Worm (Caenorhabditis elegans) whole organism, young adult: ENCODE data around the gene kin-2.

ENCODE experiments used
- D2030.7 ChIP-seq: fragments of 200-800 bp; sonication (Bioruptor generic); IDR thresholded peaks from 2 replicates; pipeline ENCODE4 v1.3.6; 2022; ENCODE audit warnings: missing genetic modification reagents, missing genetic modification characterization, missing compliant biosample characterization
- F23B12.7 ChIP-seq: sonication (generic microtip); optimal IDR thresholded peaks from 2 replicates; lab custom pipeline; 2017; ENCODE audit warnings: missing genetic modification characterization, mild to moderate bottlenecking, missing compliant biosample characterization, antibody characterized with exemption, moderate library complexity; ENCODE audit not compliant: insufficient read depth
- F37B4.10 ChIP-seq: fragments of 200-800 bp; sonication (Bioruptor generic); IDR thresholded peaks from 2 replicates; pipeline ENCODE4 v1.3.6; 2022; ENCODE audit warnings: missing genetic modification characterization, missing compliant biosample characterization
- F39B2.1 ChIP-seq: fragments of 200-800 bp; sonication (Bioruptor generic); IDR thresholded peaks from 2 replicates; pipeline ENCODE4 v1.3.6; 2022; ENCODE audit warnings: missing genetic modification reagents, missing genetic modification characterization, missing compliant biosample characterization
- F55B11.4 ChIP-seq: sonication (generic microtip); optimal IDR thresholded peaks from 2 replicates; lab custom pipeline; 2016; ENCODE audit warnings: missing compliant biosample characterization, missing genetic modification characterization, borderline replicate concordance; ENCODE audit not compliant: insufficient read depth
- F57A8.1 ChIP-seq: fragments of 200-800 bp; sonication (Bioruptor generic); optimal IDR thresholded peaks from 2 replicates; lab custom pipeline; 2018; ENCODE audit warnings: mild to moderate bottlenecking, missing genetic modification characterization, moderate library complexity, missing compliant biosample characterization
- F57C9.4 ChIP-seq: sonication (generic microtip); optimal IDR thresholded peaks from 2 replicates; lab custom pipeline; 2017; ENCODE audit warnings: mild to moderate bottlenecking, missing genetic modification characterization, missing compliant biosample characterization
- K11D2.4 ChIP-seq: fragments of 200-800 bp; sonication (Bioruptor generic); IDR thresholded peaks from 2 replicates; pipeline ENCODE4 v1.3.6; 2022; ENCODE audit warnings: missing genetic modification reagents, missing genetic modification characterization, missing compliant biosample characterization
- Y56A3A.18 ChIP-seq: fragments of 200-800 bp; sonication (Bioruptor generic); IDR thresholded peaks from 2 replicates; pipeline ENCODE4 v1.3.6; 2022; ENCODE audit warnings: missing genetic modification reagents, missing genetic modification characterization, missing compliant biosample characterization
- akir-1 ChIP-seq: fragments of 200-800 bp; sonication (Bioruptor generic); optimal IDR thresholded peaks from 2 replicates; lab custom pipeline; 2018; ENCODE audit warnings: mild to moderate bottlenecking, missing genetic modification characterization, moderate library complexity, missing compliant biosample characterization
- attf-5 ChIP-seq: fragments of 200-800 bp; sonication (Bioruptor generic); optimal IDR thresholded peaks from 2 replicates; lab custom pipeline; 2018; ENCODE audit warnings: mild to moderate bottlenecking, missing genetic modification characterization, missing compliant biosample characterization
- attf-6 ChIP-seq: fragments of 200-800 bp; sonication (Bioruptor generic); IDR thresholded peaks from 2 replicates; pipeline ENCODE4 v1.3.6; 2022; ENCODE audit warnings: missing genetic modification reagents, missing genetic modification characterization, missing compliant biosample characterization
- ccch-3 ChIP-seq: fragments of 200-800 bp; sonication (Bioruptor generic); optimal IDR thresholded peaks from 2 replicates; lab custom pipeline; 2018; ENCODE audit warnings: mild to moderate bottlenecking, missing genetic modification characterization, missing compliant biosample characterization
- cebp-2 ChIP-seq: fragments of 200-800 bp; sonication (Bioruptor generic); IDR thresholded peaks from 2 replicates; pipeline ENCODE4 v1.3.6; 2022; ENCODE audit warnings: missing genetic modification characterization, missing compliant biosample characterization
- ceh-100 ChIP-seq: fragments of 200-800 bp; sonication (Bioruptor generic); IDR thresholded peaks from 2 replicates; pipeline ENCODE4 v1.3.6; 2022; ENCODE audit warnings: missing genetic modification reagents, missing genetic modification characterization, missing compliant biosample characterization
- ceh-27 ChIP-seq: fragments of 200-800 bp; sonication (Bioruptor generic); optimal IDR thresholded peaks from 2 replicates; lab custom pipeline; 2018; ENCODE audit warnings: mild to moderate bottlenecking, missing genetic modification characterization, moderate library complexity, missing compliant biosample characterization
- ceh-40 ChIP-seq: fragments of 200-800 bp; sonication (Bioruptor generic); IDR thresholded peaks from 2 replicates; pipeline ENCODE4 v1.3.6; 2022; ENCODE audit warnings: missing genetic modification characterization, missing compliant biosample characterization
- ceh-91 ChIP-seq: fragments of 200-800 bp; sonication (Bioruptor generic); IDR thresholded peaks from 2 replicates; pipeline ENCODE4 v1.3.6; 2022; ENCODE audit warnings: missing genetic modification reagents, missing genetic modification characterization, missing compliant biosample characterization
- chd-7 ChIP-seq: sonication (generic microtip); optimal IDR thresholded peaks from 2 replicates; lab custom pipeline; 2016; ENCODE audit warnings: mild to moderate bottlenecking, missing genetic modification characterization, moderate library complexity, missing compliant biosample characterization
- dox-1 ChIP-seq: fragments of 200-800 bp; sonication (Bioruptor generic); IDR thresholded peaks from 2 replicates; pipeline ENCODE4 v1.3.6; 2022; ENCODE audit warnings: missing genetic modification reagents, missing genetic modification characterization, missing compliant biosample characterization
- dpl-1 ChIP-seq: fragments of 150-350 bp; optimal IDR thresholded peaks from 2 replicates; lab custom pipeline; 2014; ENCODE audit warnings: missing biosample characterization, missing genetic modification reagents, missing genetic modification characterization
- gei-17 ChIP-seq: fragments of 200-800 bp; sonication (Bioruptor generic); optimal IDR thresholded peaks from 2 replicates; lab custom pipeline; 2018; ENCODE audit warnings: mild to moderate bottlenecking, missing genetic modification characterization, missing compliant biosample characterization
- hmg-20 ChIP-seq: fragments of 200-800 bp; sonication (Bioruptor generic); IDR thresholded peaks from 2 replicates; pipeline ENCODE4 v1.3.6; 2022; ENCODE audit warnings: missing genetic modification reagents, missing genetic modification characterization, missing compliant biosample characterization
- lin-26 ChIP-seq: fragments of 200-800 bp; sonication (Bioruptor generic); IDR thresholded peaks from 2 replicates; pipeline ENCODE4 v1.3.6; 2022; ENCODE audit warnings: missing genetic modification reagents, missing genetic modification characterization, missing compliant biosample characterization
- lin-40 ChIP-seq: sonication (generic microtip); optimal IDR thresholded peaks from 2 replicates; lab custom pipeline; 2016; ENCODE audit warnings: missing genetic modification characterization, mild to moderate bottlenecking, missing compliant biosample characterization, missing genotype, missing genetic modification reagents
- lir-1 ChIP-seq: fragments of 200-800 bp; sonication (Bioruptor generic); conservative IDR thresholded peaks from 2 replicates; pipeline ENCODE4 v1.3.6; 2022; ENCODE audit warnings: missing genetic modification reagents, missing genetic modification characterization, missing compliant biosample characterization
- madf-3 ChIP-seq: fragments of 200-800 bp; sonication (Bioruptor generic); IDR thresholded peaks from 2 replicates; pipeline ENCODE4 v1.3.6; 2022; ENCODE audit warnings: missing genetic modification reagents, missing genetic modification characterization, missing compliant biosample characterization
- mxl-1 ChIP-seq: sonication (generic microtip); optimal IDR thresholded peaks from 2 replicates; lab custom pipeline; 2016; ENCODE audit warnings: missing genetic modification characterization, missing compliant biosample characterization
- nhr-179 ChIP-seq: sonication (generic microtip); optimal IDR thresholded peaks from 2 replicates; lab custom pipeline; 2016; ENCODE audit warnings: mild to moderate bottlenecking, missing genetic modification characterization, missing compliant biosample characterization
- pha-4 ChIP-seq: fragments of 150-350 bp; sonication (generic microtip); optimal IDR thresholded peaks from 2 replicates; lab custom pipeline; 2014; ENCODE audit warnings: missing biosample characterization, missing genetic modification reagents, missing genetic modification characterization
- sdz-38 ChIP-seq: sonication (generic microtip); optimal IDR thresholded peaks from 2 replicates; lab custom pipeline; 2016; ENCODE audit warnings: missing genotype, missing genetic modification characterization, missing compliant biosample characterization
- snpc-1.1 ChIP-seq: sonication (generic microtip); optimal IDR thresholded peaks from 2 replicates; lab custom pipeline; 2017; ENCODE audit warnings: missing genetic modification characterization, mild to moderate bottlenecking, missing compliant biosample characterization, antibody characterized with exemption, moderate library complexity, missing genotype, missing genetic modification reagents; ENCODE audit not compliant: insufficient read depth
- somi-1 ChIP-seq: fragments of 200-800 bp; sonication (Bioruptor generic); optimal IDR thresholded peaks from 2 replicates; lab custom pipeline; 2018; ENCODE audit warnings: mild to moderate bottlenecking, missing genetic modification characterization, missing compliant biosample characterization
- xnd-1 ChIP-seq: sonication (generic microtip); optimal IDR thresholded peaks from 2 replicates; lab custom pipeline; 2016; ENCODE audit warnings: missing genotype, missing genetic modification reagents, missing genetic modification characterization, missing compliant biosample characterization
- zim-3 ChIP-seq: sonication (generic microtip); optimal IDR thresholded peaks from 2 replicates; lab custom pipeline; 2017; ENCODE audit warnings: mild to moderate bottlenecking, missing genetic modification characterization, moderate library complexity, missing compliant biosample characterization
- ztf-18 ChIP-seq: sonication (generic microtip); optimal IDR thresholded peaks from 2 replicates; lab custom pipeline; 2016; ENCODE audit warnings: missing genotype, mild to moderate bottlenecking, missing genetic modification characterization, missing compliant biosample characterization
- ztf-25 ChIP-seq: fragments of 200-800 bp; sonication (Bioruptor generic); IDR thresholded peaks from 2 replicates; pipeline ENCODE4 v1.3.6; 2022; ENCODE audit warnings: missing genetic modification reagents, missing genetic modification characterization, missing compliant biosample characterization

Gene kin-2

ce11 chrX:5984581-5985039 lies 7.0 kb upstream of the kin-2 start, which contains the start of gene klp-13 (continued):
- TF ChIP-seq ceh-27 (GFP tag; lab: Kevin White, UChicago), result peak; percentile 88
- no peak for TF ChIP-seq akir-1 (GFP tag; lab: Kevin White, UChicago)
- no peak for TF ChIP-seq hmg-20 (GFP tag; lab: Robert Waterston, UW)
- TF ChIP-seq F57C9.4 (tag; lab: Kevin White, UChicago), result no peak
- TF ChIP-seq sdz-38 (tag; lab: Kevin White, UChicago), result no peak
- TF ChIP-seq pha-4, result no peak
- no peak for TF ChIP-seq lir-1 (GFP tag; lab: Robert Waterston, UW)
- TF ChIP-seq lin-40 (tag; lab: Kevin White, UChicago), result peak; percentile 78
- no peak for TF ChIP-seq zim-3
- TF ChIP-seq ztf-18 (tag; lab: Kevin White, UChicago), result peak; percentile 30
- TF ChIP-seq F57A8.1, result peak; percentile 55
- TF ChIP-seq F23B12.7 (tag; lab: Kevin White, UChicago), result peak; percentile 50
- TF ChIP-seq xnd-1 (tag; lab: Kevin White, UChicago), result no peak
- TF ChIP-seq F55B11.4, result no peak
- TF ChIP-seq mxl-1, result no peak
- TF ChIP-seq dox-1 (GFP tag; lab: Robert Waterston, UW), result peak; percentile 65; the same call in 1 of the 2 replicates
- no peak for TF ChIP-seq nhr-179
- TF ChIP-seq K11D2.4, result peak; percentile 67
- TF ChIP-seq gei-17, result peak; percentile 45
- TF ChIP-seq chd-7 (tag; lab: Kevin White, UChicago), result peak; percentile 64
- TF ChIP-seq Y56A3A.18 (GFP tag; lab: Robert Waterston, UW), result no peak
- peak; percentile 89 for TF ChIP-seq madf-3 (GFP tag; lab: Robert Waterston, UW)
- no peak for TF ChIP-seq ztf-25 (GFP tag; lab: Robert Waterston, UW)
- TF ChIP-seq F39B2.1 (GFP tag; lab: Robert Waterston, UW), result no peak
- no peak for TF ChIP-seq snpc-1.1 (tag; lab: Kevin White, UChicago)
- peak; percentile 16 for TF ChIP-seq somi-1 (GFP tag; lab: Kevin White, UChicago)
- peak; percentile 51 for TF ChIP-seq dpl-1
- TF ChIP-seq ccch-3 (GFP tag; lab: Kevin White, UChicago), result no peak
- TF ChIP-seq attf-5, result peak; percentile 82
- no peak for TF ChIP-seq lin-26 (GFP tag; lab: Robert Waterston, UW)
- TF ChIP-seq F37B4.10, result 0 out of 2 replicates have a peak, but pooled peaks have one; percentile 86
- TF ChIP-seq ceh-40 (GFP tag; lab: Robert Waterston, UW), result no peak

- TF ChIP-seq F23B12.7 (tag; lab: Kevin White, UChicago), result no peak
- TF ChIP-seq attf-6 (GFP tag; lab: Robert Waterston, UW), result no peak
- no peak for TF ChIP-seq D2030.7 (GFP tag; lab: Robert Waterston, UW)
- no peak for TF ChIP-seq cebp-2 (GFP tag; lab: Robert Waterston, UW)
- no peak for TF ChIP-seq snpc-1.1 (tag; lab: Kevin White, UChicago)
- no peak for TF ChIP-seq ceh-91 (GFP tag; lab: Robert Waterston, UW)
- TF ChIP-seq madf-3 (GFP tag; lab: Robert Waterston, UW), result no peak
- no peak for TF ChIP-seq ccch-3 (GFP tag; lab: Kevin White, UChicago)
- TF ChIP-seq dox-1 (GFP tag; lab: Robert Waterston, UW), result no peak
- TF ChIP-seq hmg-20 (GFP tag; lab: Robert Waterston, UW), result no peak
- TF ChIP-seq ceh-100 (GFP tag; lab: Robert Waterston, UW), result no peak
These were observed 5.6 kb upstream of the kin-2 start for ce11 chrX:5983267-5983666.
